Fruit fly (Drosophila melanogaster): ENCODE data around the gene rdx.

The rdx gene

DNA sequence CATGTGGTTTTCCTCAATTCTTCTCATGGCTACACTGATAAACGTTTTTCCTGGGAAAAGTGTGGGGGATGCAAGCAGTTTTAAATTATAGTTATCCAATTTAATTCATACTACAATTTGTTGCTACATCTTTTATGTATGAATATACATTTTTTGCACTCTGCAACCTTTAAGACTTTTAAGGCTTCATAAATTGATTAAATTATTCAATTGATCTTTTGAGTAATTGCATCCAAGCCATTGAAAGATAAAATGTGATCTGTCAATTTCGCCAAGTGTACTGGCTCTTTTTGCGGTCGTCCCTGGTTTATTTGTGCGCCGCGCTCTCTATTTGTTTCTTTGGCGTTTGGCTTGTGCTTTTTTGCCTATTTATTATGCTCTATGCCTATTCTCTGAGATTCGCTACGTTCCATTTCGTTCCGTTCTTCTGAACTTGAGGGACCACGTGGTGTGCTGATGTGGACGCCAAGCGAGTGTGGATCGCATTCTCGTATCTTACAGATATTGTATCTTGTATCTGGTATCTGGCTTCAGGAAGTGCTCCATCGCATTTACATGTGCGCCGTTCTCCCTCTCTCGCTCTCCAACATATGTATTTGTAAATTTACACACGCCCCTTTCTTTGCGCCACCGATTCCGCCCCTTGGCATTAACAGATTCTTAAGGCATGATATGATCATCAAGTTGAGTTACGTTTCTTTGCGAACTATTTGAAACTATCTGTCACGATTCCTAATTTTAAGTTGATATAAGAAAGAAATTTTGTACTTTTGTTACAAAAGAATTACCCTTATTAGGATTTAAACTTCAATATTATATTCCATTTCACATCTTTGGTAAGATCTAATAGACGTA, 20.6 kb upstream of the rdx start (continued):
- TF ChIP-seq CG16813 (GFP tag; IDR thresholded peaks at IDR 0.05; ENCODE audit: partially characterized antibody) (no peak), Opbp (GFP tag; IDR thresholded peaks at IDR 0.05; ENCODE audit: partially characterized antibody) (no peak), CG12236 (GFP tag; optimal IDR thresholded peaks at IDR 0.05) (peak; percentile 11), CG3847 (GFP tag; IDR thresholded peaks at IDR 0.05) (peak; percentile 95), lilli (GFP tag; optimal IDR thresholded peaks at IDR 0.05) (peak; percentile 94), HLH3B (GFP tag; IDR thresholded peaks at IDR 0.05) (peak; percentile 63; the same call in 1 of the 2 replicates), Hr3 (GFP tag; optimal IDR thresholded peaks at IDR 0.05) (peak; percentile 79), CG10209 (GFP tag; optimal IDR thresholded peaks at IDR 0.05) (peak; percentile 88), Hr51 (GFP tag; optimal IDR thresholded peaks at IDR 0.05) (peak; percentile 82 to 88), CG10654 (GFP tag; optimal IDR thresholded peaks at IDR 0.05) (peak; percentile 71), Lhr (GFP tag; optimal IDR thresholded peaks at IDR 0.05) (no peak), ewg (GFP tag; optimal IDR thresholded peaks at IDR 0.05) (peak; percentile 48), CG3065 (GFP tag; optimal IDR thresholded peaks at IDR 0.05) (no peak), CG8944 (GFP tag; optimal IDR thresholded peaks at IDR 0.05) (peak; percentile 81), Gsc (GFP tag; IDR thresholded peaks at IDR 0.05) (no peak), CG10321 (GFP tag; IDR thresholded peaks at IDR 0.05) (no peak; the same call in 1 of the 2 replicates), CG13624 (GFP tag; optimal IDR thresholded peaks at IDR 0.05) (peak; percentile 92), CG34422 (GFP tag; IDR thresholded peaks at IDR 0.05) (peak; percentile 73; the same call in 2 of the 3 replicates), peb (GFP tag; IDR thresholded peaks at IDR 0.05) (0 out of 2 replicates have a peak, but pooled peaks have one; percentile 26), dpn (GFP tag; optimal IDR thresholded peaks at IDR 0.05) (peak; percentile 83 to 88), Awh (GFP tag; IDR thresholded peaks at IDR 0.05) (no peak), CG6791 (GFP tag; IDR thresholded peaks at IDR 0.05; ENCODE audit: partially characterized antibody) (no peak), stc (GFP tag; IDR thresholded peaks at IDR 0.05) (peak; percentile 74; the same call in 1 of the 2 replicates), D19A (tag; optimal IDR thresholded peaks at IDR 0.05) (peak; percentile 55), Bgb (GFP tag; IDR thresholded peaks at IDR 0.05; ENCODE audit: partially characterized antibody) (no peak), chn (GFP tag; optimal IDR thresholded peaks at IDR 0.05) (peak; percentile 60), CG1024 (GFP tag; IDR thresholded peaks at IDR 0.05) (no peak), Spps (tag; optimal IDR thresholded peaks at IDR 0.05) (no peak), CG1647 (GFP tag; optimal IDR thresholded peaks at IDR 0.05) (peak; percentile 81), CG17802 (tag; optimal IDR thresholded peaks at IDR 0.05) (no peak), Elba2 (GFP tag; optimal IDR thresholded peaks at IDR 0.05) (no peak), ind (GFP tag; optimal IDR thresholded peaks at IDR 0.05) (peak; percentile 86), zen (tag; optimal IDR thresholded peaks at IDR 0.05) (peak; percentile 23), CG32532 (GFP tag; IDR thresholded peaks at IDR 0.05) (peak; percentile 95), onecut (GFP tag; IDR thresholded peaks at IDR 0.05) (peak; percentile 27), Aef1 (GFP tag; IDR thresholded peaks at IDR 0.05) (peak; percentile 83), CG4424 (GFP tag; optimal IDR thresholded peaks at IDR 0.05) (peak; percentile 64), CG18262 (tag; optimal IDR thresholded peaks at IDR 0.05) (peak; percentile 63), CG17186 (GFP tag; optimal IDR thresholded peaks at IDR 0.05) (no peak), gem (tag; optimal IDR thresholded peaks at IDR 0.05) (peak; percentile 92), Sox102F (GFP tag; optimal IDR thresholded peaks at IDR 0.05) (peak; percentile 76), z (GFP tag; IDR thresholded peaks at IDR 0.05) (no peak), CG12659 (GFP tag; optimal IDR thresholded peaks at IDR 0.05) (peak; percentile 92), luna (GFP tag; optimal IDR thresholded peaks at IDR 0.05) (peak; percentile 87), caup (GFP tag; optimal IDR thresholded peaks at IDR 0.05; ENCODE audit: severe bottlenecking) (peak; percentile 86), CG6854 (GFP tag; optimal IDR thresholded peaks at IDR 0.05) (peak; percentile 74), CG10462 (GFP tag; optimal IDR thresholded peaks at IDR 0.05) (peak; percentile 22), amos (GFP tag; IDR thresholded peaks at IDR 0.05; ENCODE audit: partially characterized antibody) (no peak)

All from whole organism, embryonic.